Fruit fly (Drosophila melanogaster) whole organism, embryonic: ENCODE results near the gene numb.

Source experiments
- CG12155 ChIP-seq: fragments of 200-800 bp; sonication (Bioruptor generic); optimal IDR thresholded peaks from 3 replicates; lab custom pipeline; 2016; ENCODE audit warnings: missing biosample characterization, missing genetic modification characterization
- CG13287 ChIP-seq: fragments of 200-800 bp; sonication (Bioruptor generic); IDR thresholded peaks from 2 replicates; pipeline ENCODE4 v1.3.6; 2022; ENCODE audit warnings: missing biosample characterization, missing genetic modification characterization; ENCODE audit not compliant: partially characterized antibody
- CG13424 ChIP-seq: fragments of 200-800 bp; sonication (Bioruptor generic); optimal IDR thresholded peaks from 2 replicates; lab custom pipeline; 2019; ENCODE audit warnings: missing biosample characterization, mild to moderate bottlenecking, missing genetic modification characterization, moderate library complexity
- CG2889 ChIP-seq: fragments of 200-800 bp; sonication (Bioruptor generic); IDR thresholded peaks from 3 replicates; pipeline ENCODE4 v1.3.6; 2022; ENCODE audit warnings: missing biosample characterization, missing genetic modification characterization
- schlank ChIP-seq: fragments of 200-800 bp; sonication (Bioruptor generic); optimal IDR thresholded peaks from 2 replicates; lab custom pipeline; 2018; ENCODE audit warnings: missing biosample characterization, mild to moderate bottlenecking, missing genetic modification characterization

- TF ChIP-seq schlank (tag; lab: Kevin White, UChicago): no peak
- TF ChIP-seq CG2889 (GFP tag; lab: Robert Waterston, UW): no peak
- TF ChIP-seq CG13287: no peak
- no peak for TF ChIP-seq CG12155
- TF ChIP-seq CG13424: no peak
Measured at dm6 chr2L:9505372-9506103, 68.3 kb downstream of the numb start.
